Fruit fly (Drosophila melanogaster) whole organism, adult: ENCODE measurements around the gene CG3081.

Experiments
- CG14711 ChIP-seq: fragments of 200-800 bp; sonication (Bioruptor generic); optimal IDR thresholded peaks from 2 replicates; lab custom pipeline; 2018; ENCODE audit warnings: missing biosample characterization, mild to moderate bottlenecking, missing genetic modification characterization, moderate library complexity
- pad ChIP-seq: fragments of 200-800 bp; sonication (Bioruptor generic); optimal IDR thresholded peaks from 3 replicates; lab custom pipeline; 2017; ENCODE audit warnings: missing biosample characterization, missing genetic modification characterization, mild to moderate bottlenecking, moderate library complexity, missing genetic modification reagents

dm6 chrX:4686723-4687122 lies 42.9 kb upstream of the CG3081 start, which contains the start of gene Pp2C1:
- no peak for TF ChIP-seq CG14711 (tag; lab: Kevin White, UChicago)
- TF ChIP-seq pad (GFP tag; lab: Kevin White, UChicago), result no peak
